Worm (Caenorhabditis elegans) whole organism, early embryonic: Measurements from ENCODE around the gene B0244.5.

Experiments used
- B0310.2 ChIP-seq: sonication (generic microtip); optimal IDR thresholded peaks from 2 replicates; lab custom pipeline; 2016; ENCODE audit warnings: mild to moderate bottlenecking, missing genetic modification characterization, missing compliant biosample characterization
- F13C5.2 ChIP-seq: sonication (generic microtip); optimal IDR thresholded peaks from 2 replicates; lab custom pipeline; 2017; ENCODE audit warnings: mild to moderate bottlenecking, missing genetic modification characterization, inconsistent platforms, missing compliant biosample characterization
- aly-1 ChIP-seq: sonication (generic microtip); optimal IDR thresholded peaks from 2 replicates; lab custom pipeline; 2016; ENCODE audit warnings: missing genetic modification characterization, missing compliant biosample characterization
- ama-1 ChIP-seq: fragments of 150-350 bp; optimal IDR thresholded peaks from 2 replicates; lab custom pipeline; 2014
- ceh-13 ChIP-seq: fragments of 200-800 bp; sonication (Bioruptor generic); optimal IDR thresholded peaks from 2 replicates; lab custom pipeline; 2018; ENCODE audit warnings: mild to moderate bottlenecking, missing genetic modification characterization, missing compliant biosample characterization
- ceh-36 ChIP-seq: sonication (generic microtip); optimal IDR thresholded peaks from 2 replicates; lab custom pipeline; 2016; ENCODE audit warnings: missing genetic modification characterization, inconsistent platforms, missing compliant biosample characterization
- flt-1 ChIP-seq: fragments of 200-800 bp; sonication (Bioruptor generic); IDR thresholded peaks from 2 replicates; pipeline ENCODE4 v1.3.6; 2022; ENCODE audit warnings: missing genetic modification characterization, missing compliant biosample characterization
- hmbx-1 ChIP-seq: sonication (generic microtip); optimal IDR thresholded peaks from 2 replicates; lab custom pipeline; 2016; ENCODE audit warnings: mild to moderate bottlenecking, missing genetic modification characterization, missing compliant biosample characterization
- hmg-4 ChIP-seq: fragments of 200-800 bp; sonication (Bioruptor generic); optimal IDR thresholded peaks from 2 replicates; lab custom pipeline; 2018; ENCODE audit warnings: mild to moderate bottlenecking, missing genetic modification characterization, missing compliant biosample characterization
- hnd-1 ChIP-seq: sonication (generic microtip); optimal IDR thresholded peaks from 2 replicates; lab custom pipeline; 2016; ENCODE audit warnings: missing genetic modification characterization, missing compliant biosample characterization
- scrt-1 ChIP-seq: fragments of 200-800 bp; sonication (Bioruptor generic); IDR thresholded peaks from 2 replicates; pipeline ENCODE4 v1.3.6; 2022; ENCODE audit warnings: missing genetic modification characterization, missing compliant biosample characterization
- sea-1 ChIP-seq: fragments of 200-800 bp; sonication (Bioruptor generic); conservative IDR thresholded peaks from 2 replicates; pipeline ENCODE4 v1.3.6; 2022; ENCODE audit warnings: missing genetic modification characterization, missing compliant biosample characterization
- tbx-37 ChIP-seq: fragments of 200-800 bp; sonication (Bioruptor generic); conservative IDR thresholded peaks from 2 replicates; pipeline ENCODE4 v1.3.6; 2022; ENCODE audit warnings: missing genetic modification reagents, missing genetic modification characterization, missing compliant biosample characterization

DNA sequence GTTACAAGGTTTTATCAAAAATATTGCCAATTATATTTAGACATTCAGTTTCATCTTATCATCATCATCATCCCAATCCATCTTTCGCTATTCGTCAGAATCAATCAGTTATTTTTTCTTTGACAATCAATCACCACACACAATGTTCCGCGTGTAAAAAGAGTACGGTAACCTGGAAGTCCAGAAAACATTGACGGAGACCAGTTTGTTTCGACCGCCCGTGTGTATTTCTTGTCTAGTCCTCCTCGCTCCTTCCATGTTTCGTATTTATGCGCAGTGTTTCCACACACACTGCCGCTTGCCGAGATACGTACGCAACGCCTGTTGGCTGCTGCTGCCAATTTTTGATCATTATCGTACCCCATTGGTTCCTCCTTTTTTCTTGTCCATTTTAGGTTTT lies 34.0 kb upstream of the B0244.5 start:
- TF ChIP-seq flt-1 (no peak), F13C5.2 (tag; lab: Kevin White, UChicago) (no peak), scrt-1 (no peak), ama-1 (lab: Kevin White, UChicago) (no peak), sea-1 (GFP tag; lab: Robert Waterston, UW) (0 out of 2 replicates have a peak, but pooled peaks have one; percentile 26), B0310.2 (no peak), hmbx-1 (no peak), tbx-37 (GFP tag; lab: Robert Waterston, UW) (no peak), hnd-1 (tag; lab: Kevin White, UChicago) (no peak), aly-1 (tag; lab: Kevin White, UChicago) (peak; percentile 3), hmg-4 (no peak), ceh-13 (GFP tag; lab: Kevin White, UChicago) (no peak), ceh-36 (tag; lab: Kevin White, UChicago) (no peak)
